Worm (Caenorhabditis elegans) whole organism, late embryonic: ENCODE results near the gene F21G4.6.

Source experiments
- K09A11.1 ChIP-seq: sonication (generic microtip); optimal IDR thresholded peaks from 2 replicates; lab custom pipeline; 2017; ENCODE audit warnings: antibody characterized with exemption, mild to moderate bottlenecking, missing genetic modification characterization, missing compliant biosample characterization; ENCODE audit not compliant: insufficient read depth
- T23F11.4 ChIP-seq: fragments of 200-800 bp; sonication (Bioruptor generic); optimal IDR thresholded peaks from 2 replicates; lab custom pipeline; 2018; ENCODE audit warnings: mild to moderate bottlenecking, missing genetic modification characterization, missing compliant biosample characterization
- Y22D7AL.16 ChIP-seq: sonication (generic microtip); optimal IDR thresholded peaks from 2 replicates; lab custom pipeline; 2016; ENCODE audit warnings: missing genetic modification characterization, missing compliant biosample characterization
- ahr-1 ChIP-seq: sonication (generic microtip); optimal IDR thresholded peaks from 2 replicates; lab custom pipeline; 2016; ENCODE audit warnings: missing genetic modification characterization, missing compliant biosample characterization
- ceh-14 ChIP-seq: sonication (generic microtip); optimal IDR thresholded peaks from 2 replicates; lab custom pipeline; 2016; ENCODE audit warnings: missing genotype, missing genetic modification characterization, missing compliant biosample characterization
- ceh-18 ChIP-seq: sonication (generic microtip); optimal IDR thresholded peaks from 2 replicates; lab custom pipeline; 2016; ENCODE audit warnings: missing genetic modification characterization, missing compliant biosample characterization
- ceh-24 ChIP-seq: sonication (generic microtip); optimal IDR thresholded peaks from 2 replicates; lab custom pipeline; 2016; ENCODE audit warnings: mild to moderate bottlenecking, missing genetic modification characterization, missing compliant biosample characterization
- ceh-31 ChIP-seq: sonication (generic microtip); optimal IDR thresholded peaks from 2 replicates; lab custom pipeline; 2016; ENCODE audit warnings: missing genetic modification characterization, missing compliant biosample characterization
- ceh-34 ChIP-seq: sonication (generic microtip); optimal IDR thresholded peaks from 2 replicates; lab custom pipeline; 2016; ENCODE audit warnings: mild to moderate bottlenecking, missing genetic modification characterization, missing compliant biosample characterization
- ceh-45 ChIP-seq: fragments of 200-800 bp; sonication (Bioruptor generic); IDR thresholded peaks from 2 replicates; pipeline ENCODE4 v1.3.6; 2022; ENCODE audit warnings: missing genetic modification reagents, missing genetic modification characterization, missing compliant biosample characterization
- ceh-6 ChIP-seq: fragments of 200-800 bp; sonication (Bioruptor generic); optimal IDR thresholded peaks from 2 replicates; lab custom pipeline; 2018; ENCODE audit warnings: mild to moderate bottlenecking, missing genetic modification characterization, missing compliant biosample characterization
- dve-1 ChIP-seq: sonication (generic microtip); optimal IDR thresholded peaks from 2 replicates; lab custom pipeline; 2017; ENCODE audit warnings: antibody characterized with exemption, mild to moderate bottlenecking, missing genetic modification characterization, missing compliant biosample characterization
- elt-2 ChIP-seq: sonication (generic microtip); optimal IDR thresholded peaks from 2 replicates; lab custom pipeline; 2016; ENCODE audit warnings: missing genetic modification reagents, missing genetic modification characterization, missing compliant biosample characterization
- fax-1 ChIP-seq: sonication (generic microtip); optimal IDR thresholded peaks from 2 replicates; lab custom pipeline; 2016; ENCODE audit warnings: missing genotype, missing genetic modification characterization, missing compliant biosample characterization
- fkh-10 ChIP-seq: fragments of 150-350 bp; optimal IDR thresholded peaks from 2 replicates; lab custom pipeline; 2014; ENCODE audit warnings: missing biosample characterization, missing genetic modification reagents, missing genetic modification characterization
- hlh-30 ChIP-seq: sonication (generic microtip); optimal IDR thresholded peaks from 2 replicates; lab custom pipeline; 2017; ENCODE audit warnings: antibody characterized with exemption, missing genetic modification characterization, missing compliant biosample characterization; ENCODE audit not compliant: insufficient read depth
- hlh-6 ChIP-seq: sonication (generic microtip); optimal IDR thresholded peaks from 2 replicates; lab custom pipeline; 2016; ENCODE audit warnings: missing genotype, missing genetic modification characterization, missing compliant biosample characterization
- hlh-8 ChIP-seq: sonication (generic microtip); optimal IDR thresholded peaks from 2 replicates; lab custom pipeline; 2016; ENCODE audit warnings: missing genotype, missing genetic modification characterization, missing compliant biosample characterization
- madf-2 ChIP-seq: sonication (generic microtip); optimal IDR thresholded peaks from 2 replicates; lab custom pipeline; 2017; ENCODE audit warnings: missing genetic modification characterization, missing compliant biosample characterization
- mec-3 ChIP-seq: sonication (generic microtip); optimal IDR thresholded peaks from 2 replicates; lab custom pipeline; 2016; ENCODE audit warnings: borderline replicate concordance, missing genetic modification characterization, missing compliant biosample characterization
- nfya-1 ChIP-seq: sonication (generic microtip); optimal IDR thresholded peaks from 2 replicates; lab custom pipeline; 2017; ENCODE audit warnings: missing genetic modification characterization, mild to moderate bottlenecking, missing compliant biosample characterization, antibody characterized with exemption, moderate library complexity
- npax-4 ChIP-seq: sonication (generic microtip); optimal IDR thresholded peaks from 2 replicates; lab custom pipeline; 2016; ENCODE audit warnings: missing genetic modification characterization, missing compliant biosample characterization
- pha-4 ChIP-seq: fragments of 150-350 bp; optimal IDR thresholded peaks from 2 replicates; lab custom pipeline; 2018; ENCODE audit warnings: missing biosample characterization, missing genetic modification reagents, missing genetic modification characterization
- pqm-1 ChIP-seq: sonication (generic microtip); optimal IDR thresholded peaks from 2 replicates; lab custom pipeline; 2016; ENCODE audit warnings: missing genetic modification characterization, missing compliant biosample characterization
- pros-1 ChIP-seq: fragments of 150-350 bp; optimal IDR thresholded peaks from 2 replicates; lab custom pipeline; 2014; ENCODE audit warnings: missing biosample characterization, missing genetic modification reagents, missing genetic modification characterization
- sox-4 ChIP-seq: sonication (generic microtip); optimal IDR thresholded peaks from 2 replicates; lab custom pipeline; 2017; ENCODE audit warnings: mild to moderate bottlenecking, missing genetic modification characterization, inconsistent platforms, missing compliant biosample characterization
- tbx-2 ChIP-seq: sonication (generic microtip); optimal IDR thresholded peaks from 2 replicates; lab custom pipeline; 2016; ENCODE audit warnings: missing genetic modification characterization, missing compliant biosample characterization
- unc-3 ChIP-seq, 2 experiments: fragments of 200-800 bp in 1 of 2; sonication (Bioruptor generic) in 1 of 2; sonication (generic microtip) in 1 of 2; conservative IDR thresholded peaks in 1 of 2; optimal IDR thresholded peaks in 1 of 2; 2 replicates each; pipeline versions ENCODE4 v1.3.6 to Lab custom; 2016 to 2022; ENCODE audit warnings: missing compliant biosample characterization in 2 of 2, missing genetic modification characterization in 2 of 2, missing genetic modification reagents in 1 of 2
- unc-55 ChIP-seq: sonication (generic microtip); optimal IDR thresholded peaks from 2 replicates; lab custom pipeline; 2017; ENCODE audit warnings: missing biosample characterization, missing genetic modification reagents, missing genetic modification characterization
- zip-5 ChIP-seq: sonication (generic microtip); optimal IDR thresholded peaks from 2 replicates; lab custom pipeline; 2016; ENCODE audit warnings: missing genetic modification characterization, missing compliant biosample characterization

The F21G4.6 gene

ce11 chrX:9872554-9872953 lies 44.7 kb downstream of the F21G4.6 start, which contains the start of gene R07B1.8:
Gene R07B1.8, minus strand, starts transcription at chrX:9872654.
- TF ChIP-seq K09A11.1 (tag; lab: Kevin White, UChicago): no peak
- no peak for TF ChIP-seq pros-1 (tag; lab: Kevin White, UChicago)
- TF ChIP-seq ceh-24 (tag; lab: Kevin White, UChicago): no peak
- TF ChIP-seq mec-3 (tag; lab: Kevin White, UChicago): no peak
- no peak for TF ChIP-seq hlh-6 (tag; lab: Kevin White, UChicago)
- no peak for TF ChIP-seq elt-2 (tag; lab: Kevin White, UChicago)
- TF ChIP-seq madf-2 (tag; lab: Kevin White, UChicago): no peak
- TF ChIP-seq sox-4 (tag; lab: Kevin White, UChicago): no peak
- no peak for TF ChIP-seq ceh-14
- no peak for TF ChIP-seq zip-5 (tag; lab: Kevin White, UChicago)
- no peak for TF ChIP-seq hlh-30 (tag; lab: Kevin White, UChicago)
- TF ChIP-seq pqm-1 (tag; lab: Kevin White, UChicago): no peak
- TF ChIP-seq fax-1 (tag; lab: Kevin White, UChicago): no peak

DNA sequence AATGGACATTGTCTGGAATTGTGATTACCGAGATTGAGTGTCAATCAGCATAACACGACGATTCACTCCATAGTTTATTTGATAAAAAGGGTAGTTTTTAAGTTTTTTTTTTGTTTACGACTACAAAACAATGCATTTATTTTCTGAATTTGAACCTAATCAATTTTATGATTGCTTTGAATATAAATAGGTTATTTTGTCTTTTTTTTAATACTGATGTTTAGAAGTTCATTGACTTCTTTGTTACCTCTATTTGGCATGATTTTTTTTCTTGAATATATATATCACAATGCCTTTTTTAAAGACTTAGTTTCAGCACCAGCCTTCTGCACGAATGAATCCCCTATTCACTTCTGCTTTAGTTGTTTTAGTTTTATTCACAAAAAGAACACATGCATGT lies 47.7 kb downstream of the F21G4.6 start, which contains the start of gene R07B1.13:
R07B1.13 (plus strand) TSS at position 301 of the 400 bp plus-strand sequence.
- TF ChIP-seq K09A11.1 (tag; lab: Kevin White, UChicago): no peak
- no peak for TF ChIP-seq ceh-6
- TF ChIP-seq Y22D7AL.16 (tag; lab: Kevin White, UChicago): no peak
- no peak for TF ChIP-seq nfya-1 (tag; lab: Kevin White, UChicago)

DNA sequence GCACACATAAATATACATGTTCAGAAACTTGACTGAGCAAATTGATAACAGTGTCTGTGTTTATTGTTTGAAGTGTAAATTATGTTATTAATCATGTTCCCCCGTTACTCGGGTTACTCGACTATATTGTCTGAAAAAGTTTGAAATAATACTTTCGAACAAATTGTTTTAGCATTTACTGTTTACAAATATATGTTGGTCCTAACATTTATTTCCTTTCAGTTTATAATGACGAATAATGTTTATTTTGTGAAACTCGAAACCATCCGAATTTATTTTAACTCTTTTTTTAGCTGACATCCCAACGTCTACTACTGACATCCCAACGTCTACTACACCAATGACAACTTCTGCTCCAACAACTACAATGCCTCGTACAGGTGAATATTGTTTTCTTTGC lies 48.4 kb downstream of the F21G4.6 start, which contains the start of gene R07B1.7:
R07B1.7 (plus strand) TSS at position 301 of the 400 bp plus-strand sequence.
- no peak for TF ChIP-seq ahr-1 (tag; lab: Kevin White, UChicago)
- no peak for TF ChIP-seq unc-55 (GFP tag; lab: Kevin White, UChicago)
- TF ChIP-seq npax-4 (tag; lab: Kevin White, UChicago): no peak
- TF ChIP-seq tbx-2 (tag; lab: Kevin White, UChicago): no peak
- TF ChIP-seq dve-1 (tag; lab: Kevin White, UChicago): no peak
- TF ChIP-seq mec-3 (tag; lab: Kevin White, UChicago): no peak
- TF ChIP-seq pha-4 (tag; lab: Kevin White, UChicago): no peak
- TF ChIP-seq ceh-45 (GFP tag; lab: Robert Waterston, UW): no peak
- no peak for TF ChIP-seq pqm-1 (tag; lab: Kevin White, UChicago)
- TF ChIP-seq ceh-31 (tag; lab: Kevin White, UChicago): no peak
- TF ChIP-seq ceh-18 (tag; lab: Kevin White, UChicago): no peak
- TF ChIP-seq fax-1 (tag; lab: Kevin White, UChicago): no peak
- TF ChIP-seq T23F11.4 (GFP tag; lab: Kevin White, UChicago): no peak
- TF ChIP-seq hlh-8 (tag; lab: Kevin White, UChicago): no peak
- no peak for TF ChIP-seq unc-3 (GFP tag; conservative IDR thresholded peaks at IDR 0.05; lab: Robert Waterston, UW)
- TF ChIP-seq unc-3 (tag; optimal IDR thresholded peaks at IDR 0.05; lab: Kevin White, UChicago): no peak
- TF ChIP-seq nfya-1 (tag; lab: Kevin White, UChicago): no peak
- TF ChIP-seq fkh-10: no peak
- TF ChIP-seq, all 69 proteins: peak for 0

ce11 chrX:9866355-9866754 lies 50.9 kb downstream of the F21G4.6 start, which contains the start of gene R07B1.6:
Gene R07B1.6, plus strand, starts transcription at chrX:9866655.
- TF ChIP-seq ceh-34 (tag; lab: Kevin White, UChicago) (no peak), tbx-2 (tag; lab: Kevin White, UChicago) (no peak)

DNA sequence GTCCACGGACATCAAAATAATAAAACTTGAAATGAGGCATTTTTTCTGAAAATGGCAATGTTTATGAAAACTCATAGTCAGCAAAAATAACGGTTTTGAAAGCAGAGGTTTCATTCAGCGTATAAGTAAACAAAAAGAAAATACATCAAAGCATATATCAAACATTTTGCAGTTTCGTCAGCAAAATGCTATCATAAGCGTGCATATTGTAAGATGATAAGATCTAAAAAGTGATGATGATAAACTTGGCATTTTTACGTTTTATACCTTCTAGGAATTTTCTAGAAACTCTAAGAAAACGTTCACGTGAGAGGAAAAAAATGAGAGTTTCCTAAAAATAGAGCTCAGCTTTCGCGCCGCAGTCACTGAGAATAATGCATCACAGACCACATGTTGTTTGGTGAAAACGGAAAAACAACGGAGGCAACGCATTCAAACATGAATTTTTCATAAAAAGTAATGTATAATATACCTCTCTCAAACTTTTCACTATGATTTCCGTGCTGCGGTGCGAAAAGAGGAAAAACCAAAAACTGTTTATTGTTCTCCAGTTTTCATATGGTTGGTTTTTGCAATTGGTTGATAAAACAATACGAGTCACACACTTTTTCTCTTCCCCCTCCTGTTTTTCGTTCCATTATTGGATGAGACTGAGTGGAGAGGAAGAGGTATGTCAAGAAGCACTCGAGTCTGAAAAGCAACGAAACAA lies 54.2 kb downstream of the F21G4.6 start, which contains the start of the genes gst-36 and R07B1.5:
gst-36 (minus strand) TSS at position 45 of the 709 bp plus-strand sequence.
R07B1.5 (plus strand) TSS at position 665 of the 709 bp plus-strand sequence.
- peak; percentile 56 for TF ChIP-seq elt-2 (tag; lab: Kevin White, UChicago)
- no peak for TF ChIP-seq fax-1 (tag; lab: Kevin White, UChicago)
